Worm (Caenorhabditis elegans) whole organism, late embryonic: Measurements from ENCODE around the gene eif-3.L.

Source experiments
- ama-1 ChIP-seq: fragments of 150-350 bp; optimal IDR thresholded peaks from 2 replicates; lab custom pipeline; 2014
- ceh-9 ChIP-seq: sonication (generic microtip); optimal IDR thresholded peaks from 2 replicates; lab custom pipeline; 2016; ENCODE audit warnings: mild to moderate bottlenecking, missing genetic modification characterization, inconsistent platforms, missing compliant biosample characterization
- fax-1 ChIP-seq: sonication (generic microtip); optimal IDR thresholded peaks from 2 replicates; lab custom pipeline; 2016; ENCODE audit warnings: missing genotype, missing genetic modification characterization, missing compliant biosample characterization
- fkh-10 ChIP-seq: fragments of 150-350 bp; optimal IDR thresholded peaks from 2 replicates; lab custom pipeline; 2014; ENCODE audit warnings: missing biosample characterization, missing genetic modification reagents, missing genetic modification characterization

DNA sequence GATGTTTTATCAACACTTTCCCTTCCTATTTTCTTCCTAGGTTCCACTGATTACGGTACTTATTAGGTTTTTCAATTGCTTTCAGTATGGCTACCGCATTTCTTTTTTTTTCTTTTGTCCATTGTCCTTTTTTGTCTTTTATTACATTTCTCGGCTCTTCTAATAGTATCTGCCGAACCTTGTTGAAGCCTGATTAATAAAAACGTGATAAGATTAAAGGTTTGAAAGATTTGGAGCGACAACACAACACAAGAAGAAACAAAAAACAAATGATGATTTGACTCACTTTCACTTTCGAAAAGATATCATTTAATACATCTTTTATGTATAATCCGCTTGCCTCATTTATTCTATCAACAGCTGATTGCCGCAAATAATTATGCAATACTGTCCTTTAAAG, 42.7 kb upstream of the eif-3.L start, which contains the start of gene C25H3.15:
- TF ChIP-seq fax-1 (tag; lab: Kevin White, UChicago) = no peak
- TF ChIP-seq ceh-9 (tag; lab: Kevin White, UChicago) = no peak
- no peak for TF ChIP-seq ama-1 (lab: Kevin White, UChicago)
- no peak for TF ChIP-seq fkh-10
